Worm (Caenorhabditis elegans): ENCODE data around the gene T27A10.6.

DNA sequence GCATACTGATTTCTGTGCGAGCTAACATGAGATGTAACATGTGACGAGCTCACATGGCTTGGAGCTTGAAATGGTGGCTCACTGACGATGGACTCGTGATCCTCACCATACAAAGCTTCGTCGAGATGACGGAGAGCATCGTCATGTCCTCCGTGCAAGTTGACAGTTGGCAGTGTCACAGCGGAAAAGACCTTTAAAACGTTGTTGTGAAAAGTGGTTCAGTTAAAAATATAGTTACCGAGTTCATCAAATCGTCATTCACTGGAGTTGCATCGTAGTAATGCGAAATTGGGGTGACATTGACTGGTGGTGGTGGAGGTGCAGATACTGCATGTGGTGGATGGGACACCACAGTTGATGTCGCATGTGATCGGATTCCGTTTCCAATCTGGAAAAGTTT, 14.3 kb upstream of the T27A10.6 start:
- TF ChIP-seq nhr-237 (tag; optimal IDR thresholded peaks at IDR 0.05), result no peak
- no peak for TF ChIP-seq elt-3 (tag; optimal IDR thresholded peaks at IDR 0.05)
